Fruit fly (Drosophila melanogaster): Measurements from ENCODE around the gene Vha100-1.

The Vha100-1 gene

dm6 chr3R:29113392-29113791 lies 17.6 kb upstream of the Vha100-1 start:
- TF ChIP-seq EcR (GFP tag; optimal IDR thresholded peaks at IDR 0.05) (no peak), Snoo (tag; optimal IDR thresholded peaks at IDR 0.05) (no peak), CG17806 (tag; optimal IDR thresholded peaks at IDR 0.05) (no peak), CG34367 (tag; optimal IDR thresholded peaks at IDR 0.05) (no peak), CG15710 (tag; optimal IDR thresholded peaks at IDR 0.05) (no peak), CG4496 (GFP tag; IDR thresholded peaks at IDR 0.05) (no peak), CG13204 (GFP tag; optimal IDR thresholded peaks at IDR 0.05) (no peak), CG32121 (GFP tag; IDR thresholded peaks at IDR 0.05) (no peak), CG12605 (GFP tag; IDR thresholded peaks at IDR 0.05) (no peak), CG10348 (GFP tag; IDR thresholded peaks at IDR 0.05) (no peak), Ets98B (GFP tag; IDR thresholded peaks at IDR 0.05) (no peak), CG14655 (GFP tag; optimal IDR thresholded peaks at IDR 0.05) (no peak), Pif1B (GFP tag; optimal IDR thresholded peaks at IDR 0.05) (no peak), CG9948 (tag; optimal IDR thresholded peaks at IDR 0.05) (no peak)

DNA sequence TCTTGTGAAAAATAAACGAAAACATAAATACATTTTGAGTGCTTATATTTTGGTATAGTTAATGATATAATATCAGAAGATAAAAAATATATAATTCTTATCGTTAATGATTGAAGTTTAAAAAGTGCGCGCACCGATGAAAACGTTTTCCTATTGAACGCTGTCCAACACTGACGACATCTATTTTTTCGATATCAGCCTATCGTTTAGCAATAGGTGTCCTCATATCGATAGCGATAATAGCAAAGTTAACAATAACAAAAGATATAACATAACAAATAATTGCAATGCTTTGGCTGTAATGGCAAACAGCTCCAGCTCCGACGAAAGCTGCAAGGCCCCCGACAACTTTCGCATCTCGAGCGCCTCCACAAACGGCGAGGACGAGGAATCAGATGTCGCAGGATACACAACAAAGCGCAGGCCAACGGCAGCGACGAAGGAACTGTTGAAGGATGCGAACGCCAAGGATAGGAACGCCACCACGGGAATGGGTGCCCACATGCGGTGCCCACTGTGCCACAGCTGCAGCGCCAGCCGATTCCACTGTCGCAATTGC lies 14.7 kb upstream of the Vha100-1 start, which contains the start of gene Atg14:
Atg14 (plus strand) TSS at position 225 of the 559 bp plus-strand sequence.
- no peak for TF ChIP-seq CG10348 (GFP tag; IDR thresholded peaks at IDR 0.05)
- TF ChIP-seq Snoo (tag; optimal IDR thresholded peaks at IDR 0.05), result peak; percentile 2
- peak; percentile 6 for TF ChIP-seq EcR (GFP tag; optimal IDR thresholded peaks at IDR 0.05)

- TF ChIP-seq CG15710 (tag; optimal IDR thresholded peaks at IDR 0.05) (peak; percentile 54), Pif1A (GFP tag; optimal IDR thresholded peaks at IDR 0.05) (no peak), rn (GFP tag; IDR thresholded peaks at IDR 0.05) (peak; percentile 20; the same call in 1 of the 2 replicates), EcR (GFP tag; optimal IDR thresholded peaks at IDR 0.05) (no peak), Pif1B (GFP tag; optimal IDR thresholded peaks at IDR 0.05) (peak; percentile 52), CG17806 (tag; optimal IDR thresholded peaks at IDR 0.05) (peak; percentile 40), D1 (tag; optimal IDR thresholded peaks at IDR 0.05) (no peak), CG4496 (GFP tag; IDR thresholded peaks at IDR 0.05) (peak; percentile 45), Snoo (tag; optimal IDR thresholded peaks at IDR 0.05) (peak; percentile 22), CG34367 (tag; optimal IDR thresholded peaks at IDR 0.05) (peak; percentile 17), Ets98B (GFP tag; IDR thresholded peaks at IDR 0.05) (peak; percentile 36), CG8301 (tag; optimal IDR thresholded peaks at IDR 0.05) (no peak), gl (tag; optimal IDR thresholded peaks at IDR 0.05) (no peak), CG8159 (tag; optimal IDR thresholded peaks at IDR 0.05) (peak; percentile 62), fd96Ca (GFP tag; IDR thresholded peaks at IDR 0.05) (peak; percentile 65), CG9948 (tag; optimal IDR thresholded peaks at IDR 0.05) (peak; percentile 46)
Observed at dm6 chr3R:29122817-29123611, 8.0 kb upstream of the Vha100-1 start, which contains the start of the genes yem and Ctl2. Gene yem, minus strand, starts transcription at chr3R:29122879. Gene Ctl2, plus strand, starts transcription at chr3R:29123370.

dm6 chr3R:29124128-29124527 lies 6.9 kb upstream of the Vha100-1 start:
- TF ChIP-seq EcR (GFP tag; optimal IDR thresholded peaks at IDR 0.05), result no peak
- peak; percentile 71 for TF ChIP-seq CG34367 (tag; optimal IDR thresholded peaks at IDR 0.05)
- no peak for TF ChIP-seq CG10348 (GFP tag; IDR thresholded peaks at IDR 0.05)
- no peak for TF ChIP-seq CG13204 (GFP tag; optimal IDR thresholded peaks at IDR 0.05)
- TF ChIP-seq CG32121 (GFP tag; IDR thresholded peaks at IDR 0.05), result peak; percentile 63
- TF ChIP-seq Ets98B (GFP tag; IDR thresholded peaks at IDR 0.05), result peak; percentile 69
- TF ChIP-seq CG12605 (GFP tag; IDR thresholded peaks at IDR 0.05), result peak; percentile 63
- TF ChIP-seq Pif1A (GFP tag; optimal IDR thresholded peaks at IDR 0.05), result peak; percentile 77
- TF ChIP-seq CG17806 (tag; optimal IDR thresholded peaks at IDR 0.05), result peak; percentile 68
- TF ChIP-seq CG14655 (GFP tag; optimal IDR thresholded peaks at IDR 0.05), result no peak
- peak; percentile 72 for TF ChIP-seq CG8159 (tag; optimal IDR thresholded peaks at IDR 0.05)
- peak; percentile 84 for TF ChIP-seq Snoo (tag; optimal IDR thresholded peaks at IDR 0.05)
- TF ChIP-seq D1 (tag; optimal IDR thresholded peaks at IDR 0.05), result no peak
- TF ChIP-seq rn (GFP tag; IDR thresholded peaks at IDR 0.05), result peak; percentile 48
- TF ChIP-seq CG8301 (tag; optimal IDR thresholded peaks at IDR 0.05), result peak; percentile 40
- peak; percentile 83 for TF ChIP-seq fd96Ca (GFP tag; IDR thresholded peaks at IDR 0.05)
- TF ChIP-seq CG4496 (GFP tag; IDR thresholded peaks at IDR 0.05), result peak; percentile 76
- TF ChIP-seq gl (tag; optimal IDR thresholded peaks at IDR 0.05), result peak; percentile 12
- TF ChIP-seq CG9948 (tag; optimal IDR thresholded peaks at IDR 0.05), result peak; percentile 53
- TF ChIP-seq Pif1B (GFP tag; optimal IDR thresholded peaks at IDR 0.05), result peak; percentile 67
- TF ChIP-seq CG15710 (tag; optimal IDR thresholded peaks at IDR 0.05), result peak; percentile 78

dm6 chr3R:29138407-29138806 lies 7.4 kb downstream of the Vha100-1 start, which contains the start of the genes Alg13 and superdeath:
Gene Alg13, minus strand, starts transcription at chr3R:29138573.
Gene superdeath, plus strand, starts transcription at chr3R:29138662.
- TF ChIP-seq CG32121 (GFP tag; IDR thresholded peaks at IDR 0.05) (no peak), CG9948 (tag; optimal IDR thresholded peaks at IDR 0.05) (peak; percentile 40), CG12605 (GFP tag; IDR thresholded peaks at IDR 0.05) (no peak), CG8301 (tag; optimal IDR thresholded peaks at IDR 0.05) (no peak), CG15710 (tag; optimal IDR thresholded peaks at IDR 0.05) (no peak), fd96Ca (GFP tag; IDR thresholded peaks at IDR 0.05) (no peak), EcR (GFP tag; optimal IDR thresholded peaks at IDR 0.05) (no peak)
